Worm (Caenorhabditis elegans) whole organism, young adult: Measurements from ENCODE around the gene egli-1.

ENCODE experiments used
- B0019.2 ChIP-seq: fragments of 200-800 bp; sonication (Bioruptor generic); conservative IDR thresholded peaks from 2 replicates; pipeline ENCODE4 v1.3.6; 2022; ENCODE audit warnings: missing genetic modification reagents, missing genetic modification characterization, missing compliant biosample characterization
- C06A6.2 ChIP-seq: fragments of 200-800 bp; sonication (Bioruptor generic); conservative IDR thresholded peaks from 2 replicates; pipeline ENCODE4 v1.3.6; 2022; ENCODE audit warnings: missing genetic modification characterization, missing compliant biosample characterization
- C17E4.6 ChIP-seq: fragments of 200-800 bp; sonication (Bioruptor generic); IDR thresholded peaks from 2 replicates; pipeline ENCODE4 v1.3.6; 2022; ENCODE audit warnings: missing genetic modification reagents, missing genetic modification characterization, missing compliant biosample characterization
- F10E7.11 ChIP-seq: sonication (generic microtip); optimal IDR thresholded peaks from 2 replicates; lab custom pipeline; 2017; ENCODE audit warnings: mild to moderate bottlenecking, missing genetic modification characterization, moderate library complexity, missing compliant biosample characterization
- F23B12.7 ChIP-seq: sonication (generic microtip); optimal IDR thresholded peaks from 2 replicates; lab custom pipeline; 2017; ENCODE audit warnings: missing genetic modification characterization, mild to moderate bottlenecking, missing compliant biosample characterization, antibody characterized with exemption, moderate library complexity; ENCODE audit not compliant: insufficient read depth
- F33H1.4 ChIP-seq: fragments of 200-800 bp; sonication (Bioruptor generic); IDR thresholded peaks from 2 replicates; pipeline ENCODE4 v1.3.6; 2022; ENCODE audit warnings: missing genetic modification reagents, missing genetic modification characterization, missing compliant biosample characterization
- F39B2.1 ChIP-seq: fragments of 200-800 bp; sonication (Bioruptor generic); IDR thresholded peaks from 2 replicates; pipeline ENCODE4 v1.3.6; 2022; ENCODE audit warnings: missing genetic modification reagents, missing genetic modification characterization, missing compliant biosample characterization
- F49E8.2 ChIP-seq: sonication (generic microtip); optimal IDR thresholded peaks from 3 replicates; lab custom pipeline; 2017; ENCODE audit warnings: missing genetic modification characterization, mild to moderate bottlenecking, missing compliant biosample characterization, antibody characterized with exemption, moderate library complexity; ENCODE audit not compliant: insufficient read depth
- F57A8.1 ChIP-seq: fragments of 200-800 bp; sonication (Bioruptor generic); optimal IDR thresholded peaks from 2 replicates; lab custom pipeline; 2018; ENCODE audit warnings: mild to moderate bottlenecking, missing genetic modification characterization, moderate library complexity, missing compliant biosample characterization
- T07F8.4 ChIP-seq: sonication (generic microtip); optimal IDR thresholded peaks from 2 replicates; lab custom pipeline; 2016; ENCODE audit warnings: mild to moderate bottlenecking, missing genetic modification characterization, moderate library complexity, missing compliant biosample characterization
- Y53G8AR.9 ChIP-seq: fragments of 200-800 bp; sonication (Bioruptor generic); conservative IDR thresholded peaks from 2 replicates; pipeline ENCODE4 v1.3.6; 2022; ENCODE audit warnings: missing genetic modification reagents, missing genetic modification characterization, missing compliant biosample characterization
- Y95B8A.8 ChIP-seq: fragments of 200-800 bp; sonication (Bioruptor generic); IDR thresholded peaks from 2 replicates; pipeline ENCODE4 v1.3.6; 2022; ENCODE audit warnings: missing genetic modification reagents, missing genetic modification characterization, missing compliant biosample characterization
- ZK185.1 ChIP-seq: sonication (generic microtip); optimal IDR thresholded peaks from 2 replicates; lab custom pipeline; 2016; ENCODE audit warnings: mild to moderate bottlenecking, missing genetic modification characterization, missing compliant biosample characterization; ENCODE audit not compliant: poor library complexity, severe bottlenecking
- akir-1 ChIP-seq: fragments of 200-800 bp; sonication (Bioruptor generic); optimal IDR thresholded peaks from 2 replicates; lab custom pipeline; 2018; ENCODE audit warnings: mild to moderate bottlenecking, missing genetic modification characterization, moderate library complexity, missing compliant biosample characterization
- attf-5 ChIP-seq: fragments of 200-800 bp; sonication (Bioruptor generic); optimal IDR thresholded peaks from 2 replicates; lab custom pipeline; 2018; ENCODE audit warnings: mild to moderate bottlenecking, missing genetic modification characterization, missing compliant biosample characterization
- cebp-1 ChIP-seq, 2 experiments: fragments of 200-800 bp in 1 of 2; sonication (Bioruptor generic) in 1 of 2; sonication (generic microtip) in 1 of 2; IDR thresholded peaks in 1 of 2; optimal IDR thresholded peaks in 1 of 2; 2 replicates each; pipeline versions ENCODE4 v1.3.6 to Lab custom; 2017 to 2022; ENCODE audit warnings: missing compliant biosample characterization in 2 of 2, missing genetic modification characterization in 2 of 2, mild to moderate bottlenecking in 1 of 2, missing genetic modification reagents in 1 of 2, moderate library complexity in 1 of 2
- ceh-100 ChIP-seq: fragments of 200-800 bp; sonication (Bioruptor generic); IDR thresholded peaks from 2 replicates; pipeline ENCODE4 v1.3.6; 2022; ENCODE audit warnings: missing genetic modification reagents, missing genetic modification characterization, missing compliant biosample characterization
- ceh-27 ChIP-seq: fragments of 200-800 bp; sonication (Bioruptor generic); optimal IDR thresholded peaks from 2 replicates; lab custom pipeline; 2018; ENCODE audit warnings: mild to moderate bottlenecking, missing genetic modification characterization, moderate library complexity, missing compliant biosample characterization
- die-1 ChIP-seq: sonication (generic microtip); optimal IDR thresholded peaks from 2 replicates; lab custom pipeline; 2016; ENCODE audit warnings: missing genotype, mild to moderate bottlenecking, missing genetic modification characterization, missing compliant biosample characterization
- dox-1 ChIP-seq: fragments of 200-800 bp; sonication (Bioruptor generic); IDR thresholded peaks from 2 replicates; pipeline ENCODE4 v1.3.6; 2022; ENCODE audit warnings: missing genetic modification reagents, missing genetic modification characterization, missing compliant biosample characterization
- dpl-1 ChIP-seq: fragments of 150-350 bp; optimal IDR thresholded peaks from 2 replicates; lab custom pipeline; 2014; ENCODE audit warnings: missing biosample characterization, missing genetic modification reagents, missing genetic modification characterization
- egl-44 ChIP-seq: fragments of 200-800 bp; sonication (Bioruptor generic); IDR thresholded peaks from 2 replicates; pipeline ENCODE4 v1.3.6; 2022; ENCODE audit warnings: missing genetic modification reagents, missing genetic modification characterization, missing compliant biosample characterization
- ekl-4 ChIP-seq: fragments of 200-800 bp; sonication (Bioruptor generic); IDR thresholded peaks from 2 replicates; pipeline ENCODE4 v1.3.6; 2022; ENCODE audit warnings: missing genetic modification reagents, missing genetic modification characterization, missing compliant biosample characterization
- gei-17 ChIP-seq: fragments of 200-800 bp; sonication (Bioruptor generic); optimal IDR thresholded peaks from 2 replicates; lab custom pipeline; 2018; ENCODE audit warnings: mild to moderate bottlenecking, missing genetic modification characterization, missing compliant biosample characterization
- him-1 ChIP-seq: sonication (generic microtip); optimal IDR thresholded peaks from 2 replicates; lab custom pipeline; 2016; ENCODE audit warnings: missing genotype, missing genetic modification reagents, missing genetic modification characterization, missing compliant biosample characterization
- hmg-20 ChIP-seq: fragments of 200-800 bp; sonication (Bioruptor generic); IDR thresholded peaks from 2 replicates; pipeline ENCODE4 v1.3.6; 2022; ENCODE audit warnings: missing genetic modification reagents, missing genetic modification characterization, missing compliant biosample characterization
- lin-35 ChIP-seq, 3 experiments: fragments of 150-350 bp in 2 of 3; sonication (generic microtip) in 1 of 3; optimal IDR thresholded peaks; 2 replicates each; lab custom pipeline; 2014 to 2018; ENCODE audit warnings: missing biosample characterization in 3 of 3, missing genetic modification characterization in 3 of 3, missing genetic modification reagents in 3 of 3
- lir-1 ChIP-seq: fragments of 200-800 bp; sonication (Bioruptor generic); conservative IDR thresholded peaks from 2 replicates; pipeline ENCODE4 v1.3.6; 2022; ENCODE audit warnings: missing genetic modification reagents, missing genetic modification characterization, missing compliant biosample characterization
- lsy-27 ChIP-seq: sonication (generic microtip); optimal IDR thresholded peaks from 2 replicates; lab custom pipeline; 2017; ENCODE audit warnings: missing genetic modification characterization, mild to moderate bottlenecking, missing compliant biosample characterization, antibody characterized with exemption, missing genotype, borderline replicate concordance; ENCODE audit not compliant: insufficient read depth
- mcd-1 ChIP-seq: fragments of 200-800 bp; sonication (Bioruptor generic); IDR thresholded peaks from 2 replicates; pipeline ENCODE4 v1.3.6; 2022; ENCODE audit warnings: missing genetic modification reagents, missing genetic modification characterization, missing compliant biosample characterization
- mes-4 ChIP-seq: sonication (generic microtip); optimal IDR thresholded peaks from 2 replicates; lab custom pipeline; 2016; ENCODE audit warnings: missing genotype, missing genetic modification characterization, missing compliant biosample characterization
- nfyb-1 ChIP-seq: fragments of 200-800 bp; sonication (Bioruptor generic); IDR thresholded peaks from 2 replicates; pipeline ENCODE4 v1.3.6; 2022; ENCODE audit warnings: missing genetic modification reagents, missing genetic modification characterization, missing compliant biosample characterization
- nhr-120 ChIP-seq: fragments of 200-800 bp; sonication (Bioruptor generic); IDR thresholded peaks from 2 replicates; pipeline ENCODE4 v1.3.6; 2022; ENCODE audit warnings: missing genetic modification characterization, missing compliant biosample characterization
- nhr-179 ChIP-seq: sonication (generic microtip); optimal IDR thresholded peaks from 2 replicates; lab custom pipeline; 2016; ENCODE audit warnings: mild to moderate bottlenecking, missing genetic modification characterization, missing compliant biosample characterization
- pha-4 ChIP-seq: fragments of 150-350 bp; sonication (generic microtip); optimal IDR thresholded peaks from 2 replicates; lab custom pipeline; 2014; ENCODE audit warnings: missing biosample characterization, missing genetic modification reagents, missing genetic modification characterization
- rec-8 ChIP-seq, 2 experiments: sonication (generic microtip); optimal IDR thresholded peaks; 2 replicates each; lab custom pipeline; 2016; ENCODE audit warnings: mild to moderate bottlenecking in 2 of 2, missing genetic modification characterization in 2 of 2, missing genetic modification reagents in 2 of 2, missing genotype in 2 of 2, missing biosample characterization in 1 of 2, missing compliant biosample characterization in 1 of 2, moderate library complexity in 1 of 2
- repo-1 ChIP-seq: sonication (generic microtip); optimal IDR thresholded peaks from 2 replicates; lab custom pipeline; 2017; ENCODE audit warnings: mild to moderate bottlenecking, missing genetic modification characterization, missing compliant biosample characterization
- sdz-38 ChIP-seq: sonication (generic microtip); optimal IDR thresholded peaks from 2 replicates; lab custom pipeline; 2016; ENCODE audit warnings: missing genotype, missing genetic modification characterization, missing compliant biosample characterization
- somi-1 ChIP-seq: fragments of 200-800 bp; sonication (Bioruptor generic); optimal IDR thresholded peaks from 2 replicates; lab custom pipeline; 2018; ENCODE audit warnings: mild to moderate bottlenecking, missing genetic modification characterization, missing compliant biosample characterization
- tbp1 ChIP-seq: fragments of 200-800 bp; sonication (Bioruptor generic); optimal IDR thresholded peaks from 2 replicates; lab custom pipeline; 2018; ENCODE audit warnings: mild to moderate bottlenecking, missing genetic modification characterization, missing compliant biosample characterization
- zim-3 ChIP-seq: sonication (generic microtip); optimal IDR thresholded peaks from 2 replicates; lab custom pipeline; 2017; ENCODE audit warnings: mild to moderate bottlenecking, missing genetic modification characterization, moderate library complexity, missing compliant biosample characterization
- ztf-18 ChIP-seq: sonication (generic microtip); optimal IDR thresholded peaks from 2 replicates; lab custom pipeline; 2016; ENCODE audit warnings: missing genotype, mild to moderate bottlenecking, missing genetic modification characterization, missing compliant biosample characterization
- ztf-26 ChIP-seq: sonication (generic microtip); optimal IDR thresholded peaks from 2 replicates; lab custom pipeline; 2017; ENCODE audit warnings: missing genetic modification characterization, missing compliant biosample characterization
- ztf-6 ChIP-seq: fragments of 200-800 bp; sonication (Bioruptor generic); IDR thresholded peaks from 2 replicates; pipeline ENCODE4 v1.3.6; 2022; ENCODE audit warnings: missing genetic modification reagents, missing genetic modification characterization, missing compliant biosample characterization

egli-1 gene

ce11 chrII:9323660-9324059 lies at the start of gene egli-1:
egli-1 (plus strand) TSS chrII:9323960.
- TF ChIP-seq nhr-120 (GFP tag; lab: Robert Waterston, UW) (no peak), cebp-1 (GFP tag; IDR thresholded peaks at IDR 0.05; lab: Robert Waterston, UW) (no peak), cebp-1 (tag; optimal IDR thresholded peaks at IDR 0.05; lab: Kevin White, UChicago) (peak; percentile 66), sdz-38 (tag; lab: Kevin White, UChicago) (no peak), rec-8 (tag; optimal IDR thresholded peaks at IDR 0.05; lab: Kevin White, UChicago) (no peak), nhr-179 (tag; lab: Kevin White, UChicago) (no peak), somi-1 (no peak), C17E4.6 (GFP tag; lab: Robert Waterston, UW) (no peak), F33H1.4 (GFP tag; lab: Robert Waterston, UW) (no peak), dpl-1 (GFP tag; lab: Kevin White, UChicago) (no peak)

ce11 chrII:9273984-9274383 lies 49.8 kb upstream of the egli-1 start:
- TF ChIP-seq egl-44 (GFP tag; lab: Robert Waterston, UW) (no peak; the same call in 1 of the 2 replicates), tbp1 (peak; percentile 48), B0019.2 (GFP tag; lab: Robert Waterston, UW) (no peak), die-1 (tag; lab: Kevin White, UChicago) (no peak), nhr-120 (GFP tag; lab: Robert Waterston, UW) (no peak), lsy-27 (tag; lab: Kevin White, UChicago) (no peak), F23B12.7 (tag; lab: Kevin White, UChicago) (no peak), nfyb-1 (GFP tag; lab: Robert Waterston, UW) (peak; percentile 67; the same call in 1 of the 2 replicates), gei-17 (no peak), dpl-1 (GFP tag; lab: Kevin White, UChicago) (no peak), ztf-6 (GFP tag; lab: Robert Waterston, UW) (no peak), sdz-38 (tag; lab: Kevin White, UChicago) (no peak), C17E4.6 (GFP tag; lab: Robert Waterston, UW) (no peak), F49E8.2 (no peak), lin-35 (GFP tag; optimal IDR thresholded peaks at IDR 0.05; lab: Kevin White, UChicago) (peak in 1 of 3 experiments; percentile 65), F57A8.1 (GFP tag; lab: Kevin White, UChicago) (no peak), ztf-18 (tag; lab: Kevin White, UChicago) (peak; percentile 16), Y95B8A.8 (GFP tag; lab: Robert Waterston, UW) (0 out of 2 replicates have a peak, but pooled peaks have one; percentile 17), hmg-20 (GFP tag; lab: Robert Waterston, UW) (no peak), mcd-1 (GFP tag; lab: Robert Waterston, UW) (peak; percentile 59), zim-3 (tag; lab: Kevin White, UChicago) (no peak), him-1 (tag; lab: Kevin White, UChicago) (no peak), F39B2.1 (GFP tag; lab: Robert Waterston, UW) (no peak), C06A6.2 (GFP tag; lab: Robert Waterston, UW) (0 out of 2 replicates have a peak, but pooled peaks have one; percentile 47), attf-5 (peak; percentile 83), repo-1 (tag; lab: Kevin White, UChicago) (no peak), ZK185.1 (peak; percentile 74), mes-4 (tag; lab: Kevin White, UChicago) (no peak), T07F8.4 (tag; lab: Kevin White, UChicago) (no peak), nhr-179 (tag; lab: Kevin White, UChicago) (no peak), ekl-4 (GFP tag; lab: Robert Waterston, UW) (peak; percentile 72), dox-1 (GFP tag; lab: Robert Waterston, UW) (peak; percentile 72), F10E7.11 (no peak), akir-1 (GFP tag; lab: Kevin White, UChicago) (no peak), ceh-27 (GFP tag; lab: Kevin White, UChicago) (peak; percentile 67), lir-1 (peak; percentile 51; the same call in 1 of the 2 replicates), pha-4 (peak; percentile 37), ceh-100 (GFP tag; lab: Robert Waterston, UW) (no peak), Y53G8AR.9 (0 out of 2 replicates have a peak, but pooled peaks have one; percentile 31), ztf-26 (tag; lab: Kevin White, UChicago) (peak; percentile 79)
